Worm (Caenorhabditis elegans) whole organism, late embryonic: ENCODE results near the gene R08C7.12.

ENCODE experiments used
- C08G9.2 ChIP-seq: sonication (generic microtip); optimal IDR thresholded peaks from 2 replicates; lab custom pipeline; 2016; ENCODE audit warnings: mild to moderate bottlenecking, missing genetic modification characterization, moderate library complexity, missing compliant biosample characterization
- K02D7.2 ChIP-seq: sonication (generic microtip); optimal IDR thresholded peaks from 2 replicates; lab custom pipeline; 2017; ENCODE audit warnings: mild to moderate bottlenecking, missing genetic modification characterization, missing compliant biosample characterization
- ceh-48 ChIP-seq: sonication (generic microtip); optimal IDR thresholded peaks from 2 replicates; lab custom pipeline; 2016; ENCODE audit warnings: missing genetic modification characterization, inconsistent platforms, missing compliant biosample characterization
- elt-2 ChIP-seq: sonication (generic microtip); optimal IDR thresholded peaks from 2 replicates; lab custom pipeline; 2016; ENCODE audit warnings: missing genetic modification reagents, missing genetic modification characterization, missing compliant biosample characterization
- elt-4 ChIP-seq: sonication (generic microtip); optimal IDR thresholded peaks from 2 replicates; lab custom pipeline; 2016; ENCODE audit warnings: missing genetic modification characterization, missing compliant biosample characterization
- fkh-6 ChIP-seq: sonication (generic microtip); optimal IDR thresholded peaks from 2 replicates; lab custom pipeline; 2016; ENCODE audit warnings: missing genetic modification characterization, missing compliant biosample characterization
- nhr-11 ChIP-seq: fragments of 150-350 bp; optimal IDR thresholded peaks from 2 replicates; lab custom pipeline; 2014; ENCODE audit warnings: missing biosample characterization, missing genetic modification characterization
- pha-2 ChIP-seq: sonication (generic microtip); optimal IDR thresholded peaks from 2 replicates; lab custom pipeline; 2017; ENCODE audit warnings: mild to moderate bottlenecking, missing genetic modification characterization, missing compliant biosample characterization
- pha-4 ChIP-seq: fragments of 150-350 bp; optimal IDR thresholded peaks from 2 replicates; lab custom pipeline; 2018; ENCODE audit warnings: missing biosample characterization, missing genetic modification reagents, missing genetic modification characterization
- sox-4 ChIP-seq: sonication (generic microtip); optimal IDR thresholded peaks from 2 replicates; lab custom pipeline; 2017; ENCODE audit warnings: mild to moderate bottlenecking, missing genetic modification characterization, inconsistent platforms, missing compliant biosample characterization
- ttx-3 ChIP-seq: sonication (generic microtip); optimal IDR thresholded peaks from 2 replicates; lab custom pipeline; 2016; ENCODE audit warnings: missing genetic modification reagents, missing genetic modification characterization, missing compliant biosample characterization

- TF ChIP-seq pha-4 (tag; lab: Kevin White, UChicago) = no peak
- TF ChIP-seq elt-4 = no peak
- no peak for TF ChIP-seq C08G9.2
- no peak for TF ChIP-seq ttx-3 (tag; lab: Kevin White, UChicago)
- TF ChIP-seq fkh-6 (tag; lab: Kevin White, UChicago) = no peak
- TF ChIP-seq elt-2 (tag; lab: Kevin White, UChicago) = no peak
- TF ChIP-seq sox-4 (tag; lab: Kevin White, UChicago) = no peak
- no peak for TF ChIP-seq K02D7.2 (tag; lab: Kevin White, UChicago)
- TF ChIP-seq pha-2 (tag; lab: Kevin White, UChicago) = no peak
- TF ChIP-seq nhr-11 (tag; lab: Kevin White, UChicago) = no peak
- TF ChIP-seq ceh-48 = no peak
Observed at ce11 chrIV:4465184-4465583, 15.6 kb downstream of the R08C7.12 start, which contains the start of gene M01H9.5.
